Fruit fly (Drosophila melanogaster) whole organism: ENCODE data around the gene CG45491.
"Not testable (repeated sequence)": the region's sequence is repeated elsewhere in the genome, so short reads cannot be mapped to it uniquely, and the experiment has no call there.

Source experiments
- Dll ChIP-seq: fragments of >200 bp; optimal IDR thresholded peaks from 2 replicates; lab custom pipeline; 2017
- pan ChIP-seq: fragments of >200 bp; optimal IDR thresholded peaks from 2 replicates; lab custom pipeline; 2017

dm6 chrX:19934194-19934593 is 4.6 kb downstream of the CG45491 start, which contains the start of gene CG45490:
- not testable (repeated sequence) for TF ChIP-seq Dll, pan
